Worm (Caenorhabditis elegans): Measurements from ENCODE around the gene K05F6.8.

ce11 chrII:1589845-1590244 lies 22.3 kb upstream of the K05F6.8 start, which contains the start of gene T07H3.7:
- TF ChIP-seq flt-1 (GFP tag; IDR thresholded peaks at IDR 0.05) (no peak), klf-2 (GFP tag; conservative IDR thresholded peaks at IDR 0.05) (no peak), med-1 (GFP tag; optimal IDR thresholded peaks at IDR 0.05; ENCODE audit: insufficient read depth) (no peak), tab-1 (GFP tag; IDR thresholded peaks at IDR 0.05) (no peak)
